Fruit fly (Drosophila melanogaster) whole organism, embryonic: ENCODE data around the gene betaGlu.

Source experiments
- Blimp-1 ChIP-seq: fragments of 200-800 bp; sonication (Bioruptor generic); optimal IDR thresholded peaks from 3 replicates; lab custom pipeline; 2018; ENCODE audit warnings: missing biosample characterization, missing genetic modification characterization, mild to moderate bottlenecking, moderate library complexity, missing genetic modification reagents
- CG10267 ChIP-seq: fragments of 200-800 bp; sonication (Bioruptor generic); optimal IDR thresholded peaks from 2 replicates; lab custom pipeline; 2018; ENCODE audit warnings: missing biosample characterization, mild to moderate bottlenecking, missing genetic modification characterization, moderate library complexity
- CG10979 ChIP-seq: fragments of 200-800 bp; sonication (Bioruptor generic); optimal IDR thresholded peaks from 2 replicates; lab custom pipeline; 2018; ENCODE audit warnings: missing biosample characterization, mild to moderate bottlenecking, missing genetic modification characterization, moderate library complexity
- CG11504 ChIP-seq: fragments of 200-800 bp; sonication (Bioruptor generic); optimal IDR thresholded peaks from 3 replicates; lab custom pipeline; 2019; ENCODE audit warnings: missing biosample characterization, mild to moderate bottlenecking, missing genetic modification characterization, moderate library complexity
- CG11695 ChIP-seq: fragments of 200-800 bp; sonication (Bioruptor generic); IDR thresholded peaks from 3 replicates; pipeline ENCODE4 v1.3.6; 2022; ENCODE audit warnings: missing biosample characterization, missing genetic modification characterization
- CG12659 ChIP-seq: fragments of 200-800 bp; sonication (Bioruptor generic); optimal IDR thresholded peaks from 3 replicates; lab custom pipeline; 2017; ENCODE audit warnings: mild to moderate bottlenecking, missing biosample characterization, missing genetic modification reagents, missing genetic modification characterization
- CG12744 ChIP-seq: fragments of 200-800 bp; sonication (Bioruptor generic); optimal IDR thresholded peaks from 2 replicates; lab custom pipeline; 2016; ENCODE audit warnings: missing biosample characterization, missing genetic modification characterization
- CG1529 ChIP-seq: fragments of 200-800 bp; sonication (Bioruptor generic); optimal IDR thresholded peaks from 3 replicates; lab custom pipeline; 2018; ENCODE audit warnings: missing biosample characterization, missing genetic modification characterization
- CG15514 ChIP-seq: fragments of 200-800 bp; sonication (Bioruptor generic); optimal IDR thresholded peaks from 3 replicates; lab custom pipeline; 2017; ENCODE audit warnings: missing biosample characterization, missing genetic modification characterization, mild to moderate bottlenecking, moderate library complexity, missing genetic modification reagents
- CG16815 ChIP-seq: fragments of 200-800 bp; sonication (Bioruptor generic); optimal IDR thresholded peaks from 3 replicates; lab custom pipeline; 2017; ENCODE audit warnings: missing biosample characterization, mild to moderate bottlenecking, missing genetic modification characterization
- CG17359 ChIP-seq: fragments of 200-800 bp; sonication (Bioruptor generic); optimal IDR thresholded peaks from 3 replicates; lab custom pipeline; 2018; ENCODE audit warnings: missing biosample characterization, mild to moderate bottlenecking, missing genetic modification characterization, moderate library complexity
- CG17361 ChIP-seq: fragments of 200-800 bp; sonication (Bioruptor generic); IDR thresholded peaks from 3 replicates; pipeline ENCODE4 v1.3.6; 2022; ENCODE audit warnings: missing biosample characterization, missing genetic modification characterization
- CG17385 ChIP-seq: fragments of 200-800 bp; sonication (Bioruptor generic); optimal IDR thresholded peaks from 3 replicates; lab custom pipeline; 2018; ENCODE audit warnings: missing biosample characterization, mild to moderate bottlenecking, missing genetic modification characterization
- CG17568 ChIP-seq: fragments of 200-800 bp; sonication (Bioruptor generic); optimal IDR thresholded peaks from 2 replicates; lab custom pipeline; 2018; ENCODE audit warnings: missing biosample characterization, mild to moderate bottlenecking, missing genetic modification characterization, moderate library complexity
- CG33557 ChIP-seq: fragments of 200-800 bp; sonication (Bioruptor generic); optimal IDR thresholded peaks from 2 replicates; lab custom pipeline; 2019; ENCODE audit warnings: missing biosample characterization, mild to moderate bottlenecking, missing genetic modification characterization, moderate library complexity
- CG3726 ChIP-seq: fragments of 200-800 bp; sonication (Bioruptor generic); IDR thresholded peaks from 3 replicates; pipeline ENCODE4, ENCODE4 v1.3.6; 2022; ENCODE audit warnings: missing biosample characterization, missing genetic modification characterization
- CG4424 ChIP-seq: fragments of 200-800 bp; sonication (Bioruptor generic); optimal IDR thresholded peaks from 3 replicates; lab custom pipeline; 2016; ENCODE audit warnings: missing biosample characterization, missing genetic modification characterization
- CG6854 ChIP-seq: fragments of 200-800 bp; sonication (Bioruptor generic); optimal IDR thresholded peaks from 3 replicates; lab custom pipeline; 2017; ENCODE audit warnings: missing biosample characterization, mild to moderate bottlenecking, missing genetic modification characterization
- CG7786 ChIP-seq: fragments of 200-800 bp; sonication (Bioruptor generic); optimal IDR thresholded peaks from 2 replicates; lab custom pipeline; 2016; ENCODE audit warnings: missing biosample characterization, missing genetic modification characterization
- CG7928 ChIP-seq: fragments of 200-800 bp; sonication (Bioruptor generic); optimal IDR thresholded peaks from 2 replicates; lab custom pipeline; 2017; ENCODE audit warnings: missing biosample characterization, mild to moderate bottlenecking, missing genetic modification characterization
- CG9876 ChIP-seq: fragments of 200-800 bp; sonication (Bioruptor generic); optimal IDR thresholded peaks from 2 replicates; lab custom pipeline; 2016; ENCODE audit warnings: missing biosample characterization, missing genetic modification characterization
- Deaf1 ChIP-seq: fragments of 200-800 bp; optimal IDR thresholded peaks from 3 replicates; lab custom pipeline; 2019; ENCODE audit warnings: missing biosample characterization, mild to moderate bottlenecking, missing genetic modification characterization, moderate library complexity
- Dfd ChIP-seq, 2 experiments: fragments of >200 bp; optimal IDR thresholded peaks; 2 replicates each; lab custom pipeline; 2017; ENCODE audit warnings: missing biosample characterization in 2 of 2, missing genetic modification characterization in 2 of 2
- Ets65A ChIP-seq: fragments of 200-800 bp; sonication (Bioruptor generic); peaks from one replicate; lab custom pipeline; 2016; ENCODE audit warnings: missing biosample characterization, missing genetic modification characterization
- Gsc ChIP-seq: fragments of 200-800 bp; sonication (Bioruptor generic); IDR thresholded peaks from 2 replicates; pipeline ENCODE4 v1.3.6; 2022; ENCODE audit warnings: missing biosample characterization, missing genetic modification characterization
- Hey ChIP-seq: fragments of 200-800 bp; sonication (Bioruptor generic); optimal IDR thresholded peaks from 3 replicates; lab custom pipeline; 2018; ENCODE audit warnings: missing biosample characterization, mild to moderate bottlenecking, missing genetic modification characterization
- Hsf ChIP-seq: fragments of 200-800 bp; sonication (Bioruptor generic); optimal IDR thresholded peaks from 3 replicates; lab custom pipeline; 2016; ENCODE audit warnings: missing biosample characterization, missing genetic modification characterization
- Pdp1 ChIP-seq, 2 experiments: fragments of 200-800 bp; sonication (Bioruptor generic); optimal IDR thresholded peaks; 3 replicates each; lab custom pipeline; 2016; ENCODE audit warnings: missing biosample characterization in 2 of 2, missing genetic modification characterization in 2 of 2, mild to moderate bottlenecking in 1 of 2, moderate library complexity in 1 of 2
- Sox102F ChIP-seq: fragments of 200-800 bp; sonication (Bioruptor generic); optimal IDR thresholded peaks from 2 replicates; lab custom pipeline; 2018; ENCODE audit warnings: missing biosample characterization, mild to moderate bottlenecking, missing genetic modification characterization, moderate library complexity
- Tbp ChIP-seq: fragments of >200 bp; optimal IDR thresholded peaks from 2 replicates; lab custom pipeline; 2018; ENCODE audit warnings: missing biosample characterization, missing genetic modification characterization
- aop ChIP-seq: fragments of 200-800 bp; sonication (Bioruptor generic); IDR thresholded peaks from 2 replicates; pipeline ENCODE4 v1.3.6; 2022; ENCODE audit warnings: missing biosample characterization, missing genetic modification characterization
- ato ChIP-seq: fragments of 200-800 bp; sonication (Bioruptor generic); IDR thresholded peaks from 2 replicates; pipeline ENCODE4 v1.3.6; 2022; ENCODE audit warnings: missing biosample characterization, missing genetic modification characterization; ENCODE audit not compliant: partially characterized antibody
- bsh ChIP-seq, 2 experiments: fragments of 200-800 bp; sonication (Bioruptor generic); optimal IDR thresholded peaks; 2 replicates each; lab custom pipeline; 2017 to 2018; ENCODE audit warnings: mild to moderate bottlenecking in 2 of 2, missing biosample characterization in 2 of 2, missing genetic modification characterization in 2 of 2, moderate library complexity in 1 of 2
- btn ChIP-seq: fragments of 200-800 bp; sonication (Bioruptor generic); optimal IDR thresholded peaks from 2 replicates; lab custom pipeline; 2016; ENCODE audit warnings: missing biosample characterization, missing genetic modification characterization
- crp ChIP-seq, 2 experiments: fragments of 200-800 bp; sonication (Bioruptor generic); optimal IDR thresholded peaks; 2 replicates in 1 of 2; 3 replicates in 1 of 2; lab custom pipeline; 2017; ENCODE audit warnings: missing biosample characterization in 2 of 2, missing genetic modification characterization in 2 of 2, mild to moderate bottlenecking in 1 of 2, moderate library complexity in 1 of 2
- dysf ChIP-seq: fragments of 200-800 bp; sonication (Bioruptor generic); IDR thresholded peaks from 3 replicates; pipeline ENCODE4 v1.3.6; 2022; ENCODE audit warnings: missing biosample characterization, missing genetic modification characterization
- gce ChIP-seq: fragments of 200-800 bp; sonication (Bioruptor generic); IDR thresholded peaks from 3 replicates; pipeline ENCODE4 v1.3.6; 2022; ENCODE audit warnings: missing biosample characterization, missing genetic modification characterization
- grau ChIP-seq: fragments of 200-800 bp; optimal IDR thresholded peaks from 3 replicates; lab custom pipeline; 2019; ENCODE audit warnings: missing biosample characterization, mild to moderate bottlenecking, missing genetic modification characterization, moderate library complexity
- ham ChIP-seq: fragments of 200-800 bp; sonication (Bioruptor generic); IDR thresholded peaks from 2 replicates; pipeline ENCODE4 v1.3.6; 2022; ENCODE audit warnings: missing biosample characterization, missing genetic modification characterization
- insv ChIP-seq, 2 experiments: fragments of 200-800 bp; sonication (Bioruptor generic); optimal IDR thresholded peaks; 3 replicates each; lab custom pipeline; 2016 to 2018; ENCODE audit warnings: missing biosample characterization in 2 of 2, missing genetic modification characterization in 2 of 2
- jing ChIP-seq: fragments of 200-800 bp; sonication (Bioruptor generic); optimal IDR thresholded peaks from 2 replicates; lab custom pipeline; 2018; ENCODE audit warnings: missing biosample characterization, mild to moderate bottlenecking, missing genetic modification characterization
- phol ChIP-seq: fragments of 200-800 bp; sonication (Bioruptor generic); optimal IDR thresholded peaks from 3 replicates; lab custom pipeline; 2018; ENCODE audit warnings: missing biosample characterization, mild to moderate bottlenecking, missing genetic modification characterization, moderate library complexity
- row ChIP-seq: fragments of 200-800 bp; sonication (Bioruptor generic); IDR thresholded peaks from 3 replicates; pipeline ENCODE4 v1.3.6; 2022; ENCODE audit warnings: missing biosample characterization, missing genetic modification characterization
- slou ChIP-seq: fragments of 200-800 bp; sonication (Bioruptor generic); optimal IDR thresholded peaks from 3 replicates; lab custom pipeline; 2016; ENCODE audit warnings: missing biosample characterization, missing genetic modification characterization
- tgo ChIP-seq: fragments of 200-800 bp; sonication (Bioruptor generic); IDR thresholded peaks from 3 replicates; pipeline ENCODE4 v1.3.6; 2022; ENCODE audit warnings: missing biosample characterization, missing genetic modification characterization
- yki ChIP-seq: fragments of >200 bp; optimal IDR thresholded peaks from 3 replicates; lab custom pipeline; 2018
- z ChIP-seq: fragments of 200-800 bp; sonication (Bioruptor generic); IDR thresholded peaks from 3 replicates; pipeline ENCODE4 v1.3.6; 2022; ENCODE audit warnings: missing biosample characterization, missing genetic modification characterization

betaGlu gene

DNA sequence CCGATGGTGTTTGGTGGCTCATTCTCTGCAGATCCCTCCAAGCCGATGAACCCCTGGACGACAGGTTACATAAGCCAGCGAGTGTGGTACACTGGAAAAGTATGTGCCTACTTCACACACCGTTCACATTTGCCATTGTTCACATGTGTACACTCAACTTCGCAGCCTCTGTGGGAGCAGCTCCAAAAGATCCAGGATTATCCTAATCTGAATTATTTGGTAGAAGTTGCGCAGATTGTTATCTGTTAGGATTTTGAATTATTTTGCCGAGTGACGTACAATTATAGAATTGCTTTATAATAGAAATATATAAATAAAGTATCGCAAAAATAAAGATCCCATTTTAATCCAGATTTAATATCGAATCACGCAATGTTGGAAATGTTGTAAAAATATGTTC is 4.1 kb downstream of the betaGlu start:
- TF ChIP-seq gce (GFP tag; lab: Robert Waterston, UW) (no peak), Pdp1 (GFP tag; optimal IDR thresholded peaks at IDR 0.05; lab: Kevin White, UChicago) (peak in 1 of 2 experiments; percentile 4), Hey (no peak), ato (GFP tag; lab: Robert Waterston, UW) (no peak), btn (GFP tag; lab: Kevin White, UChicago) (no peak), bsh (GFP tag; optimal IDR thresholded peaks at IDR 0.05; lab: Kevin White, UChicago) (peak in 1 of 2 experiments; percentile 24), slou (no peak), row (no peak)
- TF ChIP-seq, all 482 proteins: peak for 2

- TF ChIP-seq aop: no peak
- TF ChIP-seq CG6854: no peak
Observed at dm6 chr3R:31765145-31765544, 6.5 kb downstream of the betaGlu start.

DNA sequence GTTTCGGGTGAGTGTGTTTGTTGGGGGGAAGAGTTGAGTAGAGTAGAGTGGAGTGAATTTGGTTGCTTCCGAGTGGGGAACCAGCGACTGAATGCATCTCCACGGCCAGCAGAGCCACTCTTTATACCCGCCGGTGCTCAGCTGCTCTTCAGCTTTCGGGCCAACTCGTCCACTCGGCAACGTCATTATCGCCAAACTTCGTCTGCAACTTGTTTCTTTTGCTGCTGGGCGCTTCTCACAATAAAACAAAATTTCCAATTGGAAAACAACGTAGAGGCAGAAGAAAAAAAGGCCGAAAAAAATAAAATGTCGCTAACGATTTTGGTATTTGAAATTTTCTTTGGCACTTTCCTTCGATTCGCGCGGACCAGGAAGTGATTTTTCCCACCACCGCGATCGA is 7.0 kb downstream of the betaGlu start, which contains the start of gene CG2150:
CG2150 (minus strand) TSS at position 101 of the 400 bp plus-strand sequence.
- TF ChIP-seq bsh (GFP tag; optimal IDR thresholded peaks at IDR 0.05; lab: Kevin White, UChicago) (no peak), ham (GFP tag; lab: Robert Waterston, UW) (no peak), jing (GFP tag; lab: Kevin White, UChicago) (no peak), Dfd (GFP tag; optimal IDR thresholded peaks at IDR 0.05; lab: Kevin White, UChicago) (no peak), grau (tag; lab: Kevin White, UChicago) (no peak), Deaf1 (tag; lab: Kevin White, UChicago) (peak; percentile 55), CG4424 (GFP tag; lab: Kevin White, UChicago) (no peak), tgo (no peak), CG17568 (GFP tag; lab: Kevin White, UChicago) (no peak), CG17385 (GFP tag; lab: Kevin White, UChicago) (no peak), Gsc (GFP tag; lab: Robert Waterston, UW) (no peak), CG7786 (GFP tag; lab: Kevin White, UChicago) (no peak), z (GFP tag; lab: Robert Waterston, UW) (peak; percentile 45; the same call in 1 of the 3 replicates), Ets65A (GFP tag; lab: Kevin White, UChicago) (no peak)
- TF ChIP-seq, all 482 proteins: peak for 2

DNA sequence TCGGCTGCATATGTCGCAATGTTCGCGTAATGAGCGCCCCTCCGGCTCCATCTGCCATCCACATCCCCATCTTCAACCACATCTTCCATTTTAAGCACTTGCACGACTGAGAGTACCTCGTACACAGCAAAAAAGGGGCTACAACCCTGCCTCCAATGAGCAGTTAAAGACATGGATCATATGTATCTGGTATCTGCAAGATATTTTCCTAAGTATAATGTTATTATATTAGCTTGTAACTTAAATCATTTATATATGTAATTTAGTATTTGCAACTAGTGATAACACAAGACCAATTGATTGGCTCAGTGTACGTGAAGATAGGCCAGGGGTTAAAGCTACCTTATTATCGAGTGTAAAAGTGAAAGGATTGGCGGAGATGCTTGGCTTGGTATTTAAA is 9.0 kb downstream of the betaGlu start:
- no peak for TF ChIP-seq Hsf
- TF ChIP-seq CG12659 (GFP tag; lab: Kevin White, UChicago): no peak
- TF ChIP-seq dysf (GFP tag; lab: Robert Waterston, UW): 0 out of 3 replicates have a peak, but pooled peaks have one; percentile 30
- TF ChIP-seq CG3726: no peak
- TF ChIP-seq phol (tag; lab: Kevin White, UChicago): peak; percentile 5
- TF ChIP-seq Sox102F (GFP tag; lab: Kevin White, UChicago): peak; percentile 7
- TF ChIP-seq Blimp-1: peak; percentile 45
- no peak for TF ChIP-seq CG16815
- no peak for TF ChIP-seq CG9876 (GFP tag; lab: Kevin White, UChicago)
- TF ChIP-seq crp (GFP tag; optimal IDR thresholded peaks at IDR 0.05; lab: Kevin White, UChicago): no peak
- peak; percentile 25 for TF ChIP-seq CG11504 (tag; lab: Kevin White, UChicago)
- peak; percentile 3 for TF ChIP-seq CG17359 (tag; lab: Kevin White, UChicago)
- TF ChIP-seq yki (lab: Kevin White, UChicago): no peak
- TF ChIP-seq CG10979 (tag; lab: Kevin White, UChicago): peak; percentile 12
- TF ChIP-seq CG12744 (GFP tag; lab: Kevin White, UChicago): no peak
- TF ChIP-seq Ets65A (GFP tag; lab: Kevin White, UChicago): peak; percentile 38
- no peak for TF ChIP-seq CG17361
- no peak for TF ChIP-seq CG7928 (GFP tag; lab: Kevin White, UChicago)
- TF ChIP-seq CG1529 (GFP tag; lab: Kevin White, UChicago): no peak
- TF ChIP-seq CG11695: no peak
- TF ChIP-seq Tbp: no peak
- TF ChIP-seq CG15514 (GFP tag; lab: Kevin White, UChicago): no peak
- no peak for TF ChIP-seq CG33557 (GFP tag; lab: Kevin White, UChicago)
- TF ChIP-seq CG10267: no peak
- no peak for TF ChIP-seq insv (GFP tag; optimal IDR thresholded peaks at IDR 0.05; lab: Kevin White, UChicago)
